Worm (Caenorhabditis elegans) whole organism, L1 larva: ENCODE results near the gene C53B7.3.

Experiments used
- C16A3.4 ChIP-seq: fragments of 150-350 bp; optimal IDR thresholded peaks from 2 replicates; lab custom pipeline; 2014; ENCODE audit warnings: missing biosample characterization, missing genetic modification characterization
- mdl-1 ChIP-seq, 2 experiments: fragments of 150-350 bp; optimal IDR thresholded peaks; 2 replicates each; lab custom pipeline; 2014 to 2017; ENCODE audit warnings: missing biosample characterization in 2 of 2, missing genetic modification characterization in 2 of 2, inconsistent platforms in 1 of 2
- nhr-19 ChIP-seq: fragments of 200-800 bp; sonication (Bioruptor generic); conservative IDR thresholded peaks from 2 replicates; pipeline ENCODE4 v1.3.6; 2022; ENCODE audit warnings: missing genetic modification characterization, missing compliant biosample characterization
- unc-62 ChIP-seq: fragments of 150-350 bp; optimal IDR thresholded peaks from 2 replicates; lab custom pipeline; 2014; ENCODE audit warnings: missing biosample characterization, missing genetic modification reagents, missing genetic modification characterization
- zag-1 ChIP-seq: fragments of 150-350 bp; optimal IDR thresholded peaks from 2 replicates; lab custom pipeline; 2014; ENCODE audit warnings: missing biosample characterization, missing genetic modification characterization
- ztf-11 ChIP-seq, 2 experiments: sonication (generic microtip); optimal IDR thresholded peaks; 2 replicates each; lab custom pipeline; 2016 to 2017; ENCODE audit warnings: missing genetic modification characterization in 2 of 2, missing biosample characterization in 1 of 2, missing compliant biosample characterization in 1 of 2

DNA sequence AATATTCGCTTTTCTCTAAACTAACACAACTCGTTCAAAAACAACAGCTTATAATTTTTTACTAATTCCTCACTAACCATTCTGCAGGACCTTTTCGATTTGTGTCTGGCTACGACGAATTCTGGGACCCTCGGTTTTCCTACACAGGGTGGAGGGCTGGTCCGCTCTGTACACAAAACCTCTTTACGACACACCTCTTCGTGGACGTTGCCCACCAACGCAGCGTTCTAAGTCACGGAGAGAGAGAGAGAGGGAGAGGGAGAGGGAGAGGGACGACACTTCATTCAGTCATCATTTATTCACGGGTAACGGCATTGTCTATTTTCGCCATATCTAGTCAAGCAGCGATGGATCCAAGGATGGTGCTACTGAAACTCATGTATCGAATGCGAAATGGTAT, 38.1 kb upstream of the C53B7.3 start, which contains the start of gene atg-2:
- TF ChIP-seq unc-62 (GFP tag; lab: Kevin White, UChicago) (no peak), nhr-19 (GFP tag; lab: Robert Waterston, UW) (no peak), ztf-11 (tag; optimal IDR thresholded peaks at IDR 0.05; lab: Kevin White, UChicago) (no peak), zag-1 (tag; lab: Kevin White, UChicago) (no peak), mdl-1 (tag; optimal IDR thresholded peaks at IDR 0.05; lab: Kevin White, UChicago) (no peak), C16A3.4 (tag; lab: Kevin White, UChicago) (no peak)
